Worm (Caenorhabditis elegans): ENCODE results near the gene K09A9.6.

K09A9.6 gene

ce11 chrX:15606585-15607276, 29.7 kb downstream of the K09A9.6 start, which contains the start of gene rab-14 (continued):
- TF ChIP-seq odd-2 (tag; optimal IDR thresholded peaks at IDR 0.05) = no peak
- TF ChIP-seq pha-2 (tag; optimal IDR thresholded peaks at IDR 0.05) = no peak
- no peak for TF ChIP-seq hlh-8 (tag; optimal IDR thresholded peaks at IDR 0.05)
- TF ChIP-seq ceh-18 (tag; optimal IDR thresholded peaks at IDR 0.05) = no peak
- TF ChIP-seq hlh-13 (GFP tag; optimal IDR thresholded peaks at IDR 0.05) = no peak
- peak; percentile 8 for TF ChIP-seq fkh-6 (tag; optimal IDR thresholded peaks at IDR 0.05)
- peak; percentile 30 for TF ChIP-seq ref-2 (tag; optimal IDR thresholded peaks at IDR 0.05)
- TF ChIP-seq rnt-1 (tag; optimal IDR thresholded peaks at IDR 0.05) = no peak
- no peak for TF ChIP-seq ttx-3 (tag; optimal IDR thresholded peaks at IDR 0.05)
- no peak for TF ChIP-seq sox-2 (GFP tag; IDR thresholded peaks at IDR 0.05)
- no peak for TF ChIP-seq pax-1 (tag; optimal IDR thresholded peaks at IDR 0.05)
- no peak for TF ChIP-seq fkh-10 (GFP tag; optimal IDR thresholded peaks at IDR 0.05)
- TF ChIP-seq madf-2 (tag; optimal IDR thresholded peaks at IDR 0.05) = no peak
- peak; percentile 25 for TF ChIP-seq unc-42 (tag; optimal IDR thresholded peaks at IDR 0.05)
- peak; percentile 1 for TF ChIP-seq hlh-15 (tag; optimal IDR thresholded peaks at IDR 0.05)
- TF ChIP-seq F13H6.1 (tag; optimal IDR thresholded peaks at IDR 0.05) = no peak
- 0 out of 2 replicates have a peak, but pooled peaks have one; percentile 23 for TF ChIP-seq unc-3 (GFP tag; conservative IDR thresholded peaks at IDR 0.05)
- TF ChIP-seq unc-3 (tag; optimal IDR thresholded peaks at IDR 0.05) = no peak
- no peak for TF ChIP-seq tbx-7 (tag; optimal IDR thresholded peaks at IDR 0.05)
- TF ChIP-seq zip-5 (tag; optimal IDR thresholded peaks at IDR 0.05) = no peak
- peak; percentile 88 for TF ChIP-seq hlh-30 (tag; optimal IDR thresholded peaks at IDR 0.05; ENCODE audit: insufficient read depth)
- TF ChIP-seq lin-11 (tag; optimal IDR thresholded peaks at IDR 0.05) = no peak

- TF ChIP-seq odd-2 (tag; optimal IDR thresholded peaks at IDR 0.05) (no peak), pros-1 (tag; optimal IDR thresholded peaks at IDR 0.05) (no peak), T23F11.4 (GFP tag; optimal IDR thresholded peaks at IDR 0.05) (no peak), ceh-14 (tag; optimal IDR thresholded peaks at IDR 0.05) (no peak), unc-55 (GFP tag; optimal IDR thresholded peaks at IDR 0.05) (peak; percentile 96), F13H6.1 (tag; optimal IDR thresholded peaks at IDR 0.05) (no peak), ama-1 (optimal IDR thresholded peaks at IDR 0.05) (no peak), nfya-1 (tag; optimal IDR thresholded peaks at IDR 0.05) (peak; percentile 60), pag-3 (tag; optimal IDR thresholded peaks at IDR 0.05; ENCODE audit: borderline replicate concordance) (no peak), hlh-30 (tag; optimal IDR thresholded peaks at IDR 0.05; ENCODE audit: insufficient read depth) (peak; percentile 89), mec-3 (tag; optimal IDR thresholded peaks at IDR 0.05; ENCODE audit: borderline replicate concordance) (no peak), tbx-7 (tag; optimal IDR thresholded peaks at IDR 0.05) (no peak), nhr-232 (tag; optimal IDR thresholded peaks at IDR 0.05) (no peak), ceh-31 (tag; optimal IDR thresholded peaks at IDR 0.05) (no peak), hlh-8 (tag; optimal IDR thresholded peaks at IDR 0.05) (no peak), ceh-34 (tag; optimal IDR thresholded peaks at IDR 0.05) (no peak), dve-1 (tag; optimal IDR thresholded peaks at IDR 0.05) (peak; percentile 82), eyg-1 (tag; optimal IDR thresholded peaks at IDR 0.05) (no peak), hlh-13 (GFP tag; optimal IDR thresholded peaks at IDR 0.05) (no peak), K09A11.1 (tag; optimal IDR thresholded peaks at IDR 0.05; ENCODE audit: insufficient read depth) (no peak), unc-3 (GFP tag; conservative IDR thresholded peaks at IDR 0.05) (no peak), unc-3 (tag; optimal IDR thresholded peaks at IDR 0.05) (no peak), ref-2 (tag; optimal IDR thresholded peaks at IDR 0.05) (peak; percentile 19), ceh-22 (tag; optimal IDR thresholded peaks at IDR 0.05) (no peak), tbx-2 (tag; optimal IDR thresholded peaks at IDR 0.05) (no peak), pqm-1 (tag; optimal IDR thresholded peaks at IDR 0.05) (no peak), pax-1 (tag; optimal IDR thresholded peaks at IDR 0.05) (no peak), unc-42 (tag; optimal IDR thresholded peaks at IDR 0.05) (no peak), ets-4 (tag; optimal IDR thresholded peaks at IDR 0.05) (peak; percentile 8), sox-4 (tag; optimal IDR thresholded peaks at IDR 0.05) (no peak), ceh-18 (tag; optimal IDR thresholded peaks at IDR 0.05) (peak; percentile 61), ceh-9 (tag; optimal IDR thresholded peaks at IDR 0.05) (no peak), ceh-30 (tag; optimal IDR thresholded peaks at IDR 0.05) (no peak), ahr-1 (tag; optimal IDR thresholded peaks at IDR 0.05) (no peak), unc-86 (tag; optimal IDR thresholded peaks at IDR 0.05) (no peak), lin-11 (tag; optimal IDR thresholded peaks at IDR 0.05) (no peak), C38D4.7 (GFP tag; optimal IDR thresholded peaks at IDR 0.05) (no peak), pat-9 (tag; optimal IDR thresholded peaks at IDR 0.05) (no peak), ceh-48 (tag; optimal IDR thresholded peaks at IDR 0.05) (no peak), sox-2 (GFP tag; IDR thresholded peaks at IDR 0.05) (no peak)
These were observed 30.5 kb downstream of the K09A9.6 start, which contains the start of gene nipi-3 for ce11 chrX:15607498-15608019. nipi-3 (plus strand) TSS chrX:15607969.
